Fruit fly (Drosophila melanogaster) whole organism, prepupa: ENCODE results near the gene CG8202.

Experiments
- Blimp-1 ChIP-seq: fragments of 200-800 bp; sonication (Bioruptor generic); optimal IDR thresholded peaks from 3 replicates; lab custom pipeline; 2017; ENCODE audit warnings: missing biosample characterization, missing genetic modification characterization, mild to moderate bottlenecking, moderate library complexity, missing genetic modification reagents
- CG10669 ChIP-seq: fragments of 200-800 bp; sonication (Bioruptor generic); optimal IDR thresholded peaks from 3 replicates; lab custom pipeline; 2018; ENCODE audit warnings: missing biosample characterization, mild to moderate bottlenecking, missing genetic modification characterization, moderate library complexity
- CG11294 ChIP-seq: fragments of 200-800 bp; sonication (Bioruptor generic); IDR thresholded peaks from 2 replicates; pipeline ENCODE4 v1.3.6; 2022; ENCODE audit warnings: missing biosample characterization, missing genetic modification characterization
- CG15336 ChIP-seq: fragments of 200-800 bp; sonication (Bioruptor generic); IDR thresholded peaks from 2 replicates; pipeline ENCODE4 v1.3.6; 2022; ENCODE audit warnings: missing biosample characterization, missing genetic modification characterization
- CG1621 ChIP-seq: fragments of 200-800 bp; sonication (Bioruptor generic); optimal IDR thresholded peaks from 3 replicates; lab custom pipeline; 2018; ENCODE audit warnings: missing biosample characterization, mild to moderate bottlenecking, missing genetic modification characterization
- CG16779 ChIP-seq: fragments of 200-800 bp; sonication (Bioruptor generic); optimal IDR thresholded peaks from 3 replicates; lab custom pipeline; 2017; ENCODE audit warnings: missing biosample characterization, mild to moderate bottlenecking, missing genetic modification characterization
- CG31627 ChIP-seq: fragments of 200-800 bp; sonication (Bioruptor generic); optimal IDR thresholded peaks from 3 replicates; lab custom pipeline; 2016; ENCODE audit warnings: missing biosample characterization, missing genetic modification characterization
- CG32006 ChIP-seq: fragments of 200-800 bp; sonication (Bioruptor generic); optimal IDR thresholded peaks from 3 replicates; lab custom pipeline; 2017; ENCODE audit warnings: missing biosample characterization, mild to moderate bottlenecking, missing genetic modification characterization
- CG3919 ChIP-seq: fragments of 200-800 bp; sonication (Bioruptor generic); optimal IDR thresholded peaks from 3 replicates; lab custom pipeline; 2016; ENCODE audit warnings: missing biosample characterization, missing genetic modification characterization
- CG4318 ChIP-seq: fragments of 200-800 bp; sonication (Bioruptor generic); optimal IDR thresholded peaks from 3 replicates; lab custom pipeline; 2017; ENCODE audit warnings: missing biosample characterization, mild to moderate bottlenecking, missing genetic modification characterization
- CG6163 ChIP-seq: fragments of 200-800 bp; sonication (Bioruptor generic); IDR thresholded peaks from 3 replicates; pipeline ENCODE4 v1.3.6; 2022; ENCODE audit warnings: missing biosample characterization, missing genetic modification characterization
- CG6808 ChIP-seq: fragments of 200-800 bp; sonication (Bioruptor generic); optimal IDR thresholded peaks from 3 replicates; lab custom pipeline; 2017; ENCODE audit warnings: missing biosample characterization, missing genetic modification characterization, mild to moderate bottlenecking, moderate library complexity, missing genetic modification reagents
- CG6854 ChIP-seq: fragments of 200-800 bp; sonication (Bioruptor generic); optimal IDR thresholded peaks from 2 replicates; lab custom pipeline; 2017; ENCODE audit warnings: missing biosample characterization, mild to moderate bottlenecking, missing genetic modification characterization
- CG7368 ChIP-seq: fragments of 200-800 bp; sonication (Bioruptor generic); optimal IDR thresholded peaks from 3 replicates; lab custom pipeline; 2016; ENCODE audit warnings: missing biosample characterization, missing genetic modification characterization
- CG8119 ChIP-seq: fragments of 200-800 bp; sonication (Bioruptor generic); IDR thresholded peaks from 3 replicates; pipeline ENCODE4 v1.3.6; 2022; ENCODE audit warnings: missing biosample characterization, missing genetic modification characterization
- CG9139 ChIP-seq: fragments of 200-800 bp; sonication (Bioruptor generic); optimal IDR thresholded peaks from 3 replicates; lab custom pipeline; 2017; ENCODE audit warnings: missing biosample characterization, mild to moderate bottlenecking, missing genetic modification characterization
- Eip75B ChIP-seq: fragments of 200-800 bp; sonication (Bioruptor generic); optimal IDR thresholded peaks from 3 replicates; lab custom pipeline; 2016; ENCODE audit warnings: missing biosample characterization, missing genetic modification characterization
- Eip78C ChIP-seq: fragments of 200-800 bp; sonication (Bioruptor generic); peaks from one replicate; lab custom pipeline; 2016; ENCODE audit warnings: missing biosample characterization, missing genetic modification characterization
- Ets21C ChIP-seq: fragments of 200-800 bp; sonication (Bioruptor generic); optimal IDR thresholded peaks from 3 replicates; lab custom pipeline; 2016; ENCODE audit warnings: missing biosample characterization, missing genetic modification characterization
- Ets96B ChIP-seq: fragments of 200-800 bp; optimal IDR thresholded peaks from 2 replicates; lab custom pipeline; 2019; ENCODE audit warnings: missing biosample characterization, mild to moderate bottlenecking, missing genetic modification characterization, moderate library complexity
- Gug ChIP-seq: fragments of 200-800 bp; sonication (Bioruptor generic); IDR thresholded peaks from 2 replicates; pipeline ENCODE4 v1.3.6; 2022; ENCODE audit warnings: missing biosample characterization, missing genetic modification characterization
- Lpt ChIP-seq: fragments of 200-800 bp; sonication (Bioruptor generic); optimal IDR thresholded peaks from 3 replicates; lab custom pipeline; 2016; ENCODE audit warnings: missing biosample characterization, missing genetic modification characterization
- OdsH ChIP-seq: fragments of 200-800 bp; sonication (Bioruptor generic); optimal IDR thresholded peaks from 3 replicates; lab custom pipeline; 2016; ENCODE audit warnings: missing biosample characterization, missing genetic modification characterization
- Sox14 ChIP-seq: fragments of 200-800 bp; sonication (Bioruptor generic); optimal IDR thresholded peaks from 3 replicates; lab custom pipeline; 2016; ENCODE audit warnings: missing biosample characterization, missing genetic modification characterization
- achi ChIP-seq: fragments of 200-800 bp; sonication (Bioruptor generic); optimal IDR thresholded peaks from 3 replicates; lab custom pipeline; 2016; ENCODE audit warnings: missing biosample characterization, missing genetic modification characterization
- cyc ChIP-seq: fragments of 200-800 bp; sonication (Bioruptor generic); optimal IDR thresholded peaks from 3 replicates; lab custom pipeline; 2016; ENCODE audit warnings: missing biosample characterization, missing genetic modification characterization
- dac ChIP-seq: fragments of 200-800 bp; sonication (Bioruptor generic); optimal IDR thresholded peaks from 2 replicates; lab custom pipeline; 2017; ENCODE audit warnings: missing biosample characterization, mild to moderate bottlenecking, missing genetic modification characterization
- dsx ChIP-seq: fragments of 200-800 bp; optimal IDR thresholded peaks from 3 replicates; lab custom pipeline; 2019; ENCODE audit warnings: missing biosample characterization, mild to moderate bottlenecking, missing genetic modification characterization, moderate library complexity; ENCODE audit not compliant: poor library complexity, severe bottlenecking
- eg ChIP-seq: fragments of 200-800 bp; sonication (Bioruptor generic); IDR thresholded peaks from 3 replicates; pipeline ENCODE4 v1.3.6; 2022; ENCODE audit warnings: missing biosample characterization, missing genetic modification characterization
- esn ChIP-seq: fragments of 200-800 bp; sonication (Bioruptor generic); optimal IDR thresholded peaks from 2 replicates; lab custom pipeline; 2016; ENCODE audit warnings: missing biosample characterization, mild to moderate bottlenecking, missing genetic modification characterization, moderate library complexity
- fd85E ChIP-seq: fragments of 200-800 bp; sonication (Bioruptor generic); optimal IDR thresholded peaks from 3 replicates; lab custom pipeline; 2016; ENCODE audit warnings: missing biosample characterization, missing genetic modification characterization
- lz ChIP-seq: fragments of 200-800 bp; sonication (Bioruptor generic); optimal IDR thresholded peaks from 3 replicates; lab custom pipeline; 2016; ENCODE audit warnings: missing biosample characterization, missing genetic modification characterization
- net ChIP-seq: fragments of 200-800 bp; sonication (Bioruptor generic); optimal IDR thresholded peaks from 3 replicates; lab custom pipeline; 2016; ENCODE audit warnings: missing biosample characterization, missing genetic modification characterization
- pdm3 ChIP-seq: fragments of 200-800 bp; sonication (Bioruptor generic); optimal IDR thresholded peaks from 3 replicates; lab custom pipeline; 2016; ENCODE audit warnings: missing biosample characterization, missing genetic modification characterization
- salr ChIP-seq, 2 experiments: fragments of 200-800 bp; sonication (Bioruptor generic); optimal IDR thresholded peaks; 3 replicates each; lab custom pipeline; 2016 to 2018; ENCODE audit warnings: missing biosample characterization in 2 of 2, missing genetic modification characterization in 2 of 2, mild to moderate bottlenecking in 1 of 2
- spab ChIP-seq: fragments of 200-800 bp; sonication (Bioruptor generic); optimal IDR thresholded peaks from 2 replicates; lab custom pipeline; 2017; ENCODE audit warnings: missing biosample characterization, mild to moderate bottlenecking, missing genetic modification characterization, missing genetic modification reagents
- ss ChIP-seq, 2 experiments: fragments of 200-800 bp; sonication (Bioruptor generic); optimal IDR thresholded peaks; 2 replicates in 1 of 2; 3 replicates in 1 of 2; lab custom pipeline; 2017 to 2018; ENCODE audit warnings: mild to moderate bottlenecking in 2 of 2, missing biosample characterization in 2 of 2, missing genetic modification characterization in 2 of 2, moderate library complexity in 1 of 2
- svp ChIP-seq: fragments of 200-800 bp; sonication (Bioruptor generic); peaks from one replicate; lab custom pipeline; 2016; ENCODE audit warnings: missing biosample characterization, missing genetic modification characterization
- topi ChIP-seq: fragments of 200-800 bp; sonication (Bioruptor generic); optimal IDR thresholded peaks from 3 replicates; lab custom pipeline; 2016; ENCODE audit warnings: missing biosample characterization, missing genetic modification characterization
- vri ChIP-seq: fragments of 200-800 bp; sonication (Bioruptor generic); optimal IDR thresholded peaks from 3 replicates; lab custom pipeline; 2016; ENCODE audit warnings: missing biosample characterization, mild to moderate bottlenecking, missing genetic modification characterization

The CG8202 gene

DNA sequence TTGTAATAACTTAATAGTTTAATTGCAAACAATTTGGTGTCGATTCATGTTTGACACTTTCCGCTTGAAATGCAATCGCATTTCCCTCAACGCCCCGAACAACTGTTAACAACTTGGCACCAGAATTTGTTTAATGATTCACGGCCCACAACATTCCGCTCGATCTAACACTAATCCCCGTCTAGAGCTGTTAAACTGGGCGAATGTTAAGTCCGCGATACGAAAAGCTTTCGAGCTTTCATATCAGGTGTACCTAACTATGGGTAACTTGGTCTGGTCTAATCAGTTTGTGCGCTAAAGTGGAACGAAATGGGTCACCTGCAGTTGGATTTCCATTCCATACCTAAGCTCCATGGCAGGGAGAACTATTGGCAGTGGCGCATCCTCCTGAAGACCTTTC lies 41.2 kb downstream of the CG8202 start, which contains the start of gene CG34301:
TSS of gene CG34301 (plus strand) at position 301 of the 400 bp plus-strand sequence.
- TF ChIP-seq OdsH (GFP tag; lab: Kevin White, UChicago), result no peak
- TF ChIP-seq CG9139 (GFP tag; lab: Kevin White, UChicago), result no peak
- no peak for TF ChIP-seq CG6808 (GFP tag; lab: Kevin White, UChicago)
- no peak for TF ChIP-seq CG31627 (GFP tag; lab: Kevin White, UChicago)
- TF ChIP-seq achi (GFP tag; lab: Kevin White, UChicago), result no peak
- no peak for TF ChIP-seq Eip78C
- no peak for TF ChIP-seq Ets96B (tag; lab: Kevin White, UChicago)
- TF ChIP-seq topi (GFP tag; lab: Kevin White, UChicago), result no peak
- TF ChIP-seq Ets21C (GFP tag; lab: Kevin White, UChicago), result no peak
- TF ChIP-seq CG16779 (tag; lab: Kevin White, UChicago), result no peak

DNA sequence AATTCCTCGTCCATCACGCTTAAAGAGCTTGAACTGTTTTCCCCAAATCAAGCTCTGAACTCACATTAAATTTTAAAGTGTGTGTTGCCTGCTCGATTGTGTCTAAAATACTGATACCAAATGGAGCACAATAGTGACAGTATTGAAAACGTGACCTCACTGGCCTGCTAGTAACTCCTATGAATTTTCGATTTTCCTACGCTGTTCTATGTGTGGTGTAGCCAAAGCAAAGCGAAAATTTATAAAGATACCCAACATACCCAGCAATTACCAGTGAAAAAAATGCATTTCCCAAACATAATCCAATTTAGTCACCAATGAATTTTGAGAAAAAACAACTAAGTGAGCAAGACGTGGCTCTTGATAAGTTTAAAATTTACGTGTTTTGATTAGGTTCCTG lies 47.9 kb downstream of the CG8202 start, which contains the start of gene CG33191:
TSS of gene CG33191 (minus strand) at position 101 of the 400 bp plus-strand sequence.
- TF ChIP-seq topi (GFP tag; lab: Kevin White, UChicago) (no peak), CG16779 (tag; lab: Kevin White, UChicago) (no peak), dac (GFP tag; lab: Kevin White, UChicago) (no peak), esn (no peak), pdm3 (no peak), Eip75B (GFP tag; lab: Kevin White, UChicago) (no peak), CG1621 (tag; lab: Kevin White, UChicago) (no peak), fd85E (GFP tag; lab: Kevin White, UChicago) (no peak), salr (GFP tag; optimal IDR thresholded peaks at IDR 0.05; lab: Kevin White, UChicago) (no peak), dsx (no peak), CG32006 (GFP tag; lab: Kevin White, UChicago) (no peak), CG7368 (GFP tag; lab: Kevin White, UChicago) (no peak), Eip78C (no peak), spab (no peak), Lpt (GFP tag; lab: Kevin White, UChicago) (no peak), CG15336 (GFP tag; lab: Robert Waterston, UW) (no peak)

DNA sequence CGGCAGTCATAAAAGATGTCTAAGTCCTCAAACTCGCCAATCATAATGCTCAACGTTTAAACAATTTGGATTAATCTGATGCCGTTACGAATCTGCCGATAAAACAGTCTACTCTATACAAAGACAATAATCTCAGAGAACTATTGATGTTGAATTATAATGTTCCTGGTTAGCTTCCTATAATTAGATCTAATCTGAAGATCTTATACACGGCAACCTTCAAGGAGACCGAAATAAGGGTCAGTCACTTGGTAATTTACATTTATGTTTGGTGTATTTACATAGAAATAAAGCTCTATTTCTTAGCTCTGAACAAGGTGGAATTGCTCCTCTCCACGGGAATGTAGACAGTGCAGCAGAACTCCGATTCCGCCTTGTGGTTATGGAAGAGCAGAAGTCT lies 48.8 kb downstream of the CG8202 start, which contains the start of gene CG33189:
TSS of gene CG33189 (minus strand) at position 101 of the 400 bp plus-strand sequence.
- TF ChIP-seq CG8119 (GFP tag; lab: Robert Waterston, UW) (no peak), CG10669 (GFP tag; lab: Kevin White, UChicago) (no peak), cyc (GFP tag; lab: Kevin White, UChicago) (no peak), net (GFP tag; lab: Kevin White, UChicago) (no peak), Sox14 (GFP tag; lab: Kevin White, UChicago) (no peak), lz (GFP tag; lab: Kevin White, UChicago) (no peak), CG4318 (GFP tag; lab: Kevin White, UChicago) (no peak), Eip78C (no peak), CG32006 (GFP tag; lab: Kevin White, UChicago) (no peak), pdm3 (no peak), Ets96B (tag; lab: Kevin White, UChicago) (no peak), CG3919 (no peak), Gug (GFP tag; lab: Robert Waterston, UW) (no peak), Blimp-1 (GFP tag; lab: Kevin White, UChicago) (no peak), CG6854 (no peak), Lpt (GFP tag; lab: Kevin White, UChicago) (no peak)

DNA sequence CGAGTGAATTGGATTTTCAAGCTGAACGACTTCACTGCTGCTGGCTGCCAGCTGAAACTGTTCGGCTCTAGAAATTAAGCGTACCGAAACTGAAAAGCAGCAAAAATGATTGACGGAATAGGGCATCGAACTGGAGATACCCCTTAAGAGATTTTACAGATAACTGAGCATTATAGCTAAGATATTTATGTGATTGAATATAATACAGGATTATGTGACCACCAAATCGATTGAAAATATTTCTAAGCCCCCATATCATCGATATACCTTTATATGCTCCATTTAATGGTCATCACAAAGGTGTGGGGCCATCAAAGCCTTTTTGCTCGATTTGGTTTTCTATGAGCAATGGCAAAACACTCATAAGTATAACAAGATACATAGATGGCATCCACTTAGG lies 52.9 kb downstream of the CG8202 start:
- TF ChIP-seq vri (GFP tag; lab: Kevin White, UChicago), result no peak
- TF ChIP-seq CG15336 (GFP tag; lab: Robert Waterston, UW), result peak; percentile 75
- 0 out of 2 replicates have a peak, but pooled peaks have one; percentile 25 for TF ChIP-seq CG11294 (GFP tag; lab: Robert Waterston, UW)
- no peak for TF ChIP-seq CG32006 (GFP tag; lab: Kevin White, UChicago)
- TF ChIP-seq dac (GFP tag; lab: Kevin White, UChicago), result no peak
- peak; percentile 67 for TF ChIP-seq CG8119 (GFP tag; lab: Robert Waterston, UW)
- TF ChIP-seq CG6163 (GFP tag; lab: Robert Waterston, UW), result peak; percentile 58; the same call in 2 of the 3 replicates
- TF ChIP-seq Ets96B (tag; lab: Kevin White, UChicago), result no peak
- no peak for TF ChIP-seq Eip75B (GFP tag; lab: Kevin White, UChicago)
- TF ChIP-seq Gug (GFP tag; lab: Robert Waterston, UW), result no peak; the same call in 1 of the 2 replicates
- peak; percentile 39 for TF ChIP-seq svp
- peak; percentile 82 for TF ChIP-seq eg (GFP tag; lab: Robert Waterston, UW)
- no peak for TF ChIP-seq ss (GFP tag; optimal IDR thresholded peaks at IDR 0.05; lab: Kevin White, UChicago)
